Fruit fly (Drosophila melanogaster) whole organism, wandering third instar larva: ENCODE data around the gene Vps45.

ENCODE experiments used
- Dif ChIP-seq: fragments of 200-275, 200-300 bp; sonication (Bioruptor generic); optimal IDR thresholded peaks from 2 replicates; lab custom pipeline; 2018; ENCODE audit warnings: missing biosample characterization, missing genetic modification characterization; ENCODE audit not compliant: partially characterized antibody
- HLH106 ChIP-seq: fragments of 200-800 bp; optimal IDR thresholded peaks from 3 replicates; lab custom pipeline; 2019; ENCODE audit warnings: missing biosample characterization, mild to moderate bottlenecking, missing genetic modification characterization, moderate library complexity
- Myc ChIP-seq: fragments of >200 bp; optimal IDR thresholded peaks from 2 replicates; lab custom pipeline; 2017
- OdsH ChIP-seq: fragments of 200-800 bp; sonication (Bioruptor generic); optimal IDR thresholded peaks from 2 replicates; lab custom pipeline; 2016; ENCODE audit warnings: missing biosample characterization, mild to moderate bottlenecking, missing genetic modification characterization
- Sp1 ChIP-seq: fragments of 200-800 bp; sonication (Bioruptor generic); optimal IDR thresholded peaks from 3 replicates; lab custom pipeline; 2019; ENCODE audit warnings: missing biosample characterization, mild to moderate bottlenecking, missing genetic modification characterization, moderate library complexity
- Vsx2 ChIP-seq: fragments of 200-300, 225-300 bp; sonication (Bioruptor generic); optimal IDR thresholded peaks from 2 replicates; lab custom pipeline; 2018; ENCODE audit warnings: missing biosample characterization, missing genetic modification characterization; ENCODE audit not compliant: partially characterized antibody
- dsf ChIP-seq: sonication (Bioruptor generic); optimal IDR thresholded peaks from 2 replicates; lab custom pipeline; 2016; ENCODE audit warnings: missing biosample characterization, missing genetic modification characterization, borderline replicate concordance
- pan ChIP-seq: fragments of >200 bp; optimal IDR thresholded peaks from 2 replicates; lab custom pipeline; 2017
- rgr ChIP-seq: fragments of 200-800 bp; sonication (Bioruptor generic); optimal IDR thresholded peaks from 3 replicates; lab custom pipeline; 2016; ENCODE audit warnings: missing biosample characterization, mild to moderate bottlenecking, missing genetic modification characterization

DNA sequence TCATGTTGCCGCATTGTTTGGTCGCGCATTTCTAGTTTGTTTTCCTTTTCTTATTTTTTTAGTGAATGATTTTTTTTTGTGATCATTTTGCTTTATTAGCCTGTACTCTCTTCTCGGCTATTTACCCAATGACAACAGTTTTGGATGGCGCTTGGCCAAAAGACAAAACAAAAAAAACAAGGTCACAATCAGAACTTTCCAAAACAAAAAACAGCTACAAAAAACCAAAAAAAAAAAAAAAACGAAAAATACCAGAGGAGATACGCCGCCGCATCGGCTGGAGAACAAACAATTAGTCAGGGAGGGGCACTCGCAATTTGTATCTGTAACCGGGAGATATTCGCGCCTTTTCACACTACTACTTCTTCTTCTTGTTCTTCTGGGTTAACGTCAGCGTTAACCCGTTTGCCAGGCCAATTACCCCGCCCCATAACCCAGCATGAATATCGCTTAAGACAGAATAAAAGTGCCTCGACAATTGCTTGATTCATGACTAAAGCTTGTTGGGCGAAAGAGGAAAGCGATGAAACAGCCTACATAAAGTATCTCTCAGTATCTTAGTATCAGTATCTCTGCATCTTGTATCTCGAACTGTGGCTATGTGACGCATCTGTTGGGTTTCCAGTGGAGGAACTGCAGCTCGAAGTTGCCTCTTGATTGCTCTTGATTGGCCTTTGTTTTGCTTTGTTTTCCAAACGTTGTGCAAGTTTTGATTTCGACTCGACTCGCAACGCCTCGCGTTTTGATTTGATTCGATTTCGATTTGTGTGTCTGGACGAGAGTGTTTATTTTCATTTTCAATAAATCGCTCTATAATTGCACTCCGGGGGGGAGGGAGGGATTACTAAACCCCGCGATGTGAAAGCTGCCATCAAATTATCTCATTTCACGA is 43.4 kb downstream of the Vps45 start:
- TF ChIP-seq Myc (lab: Kevin White, UChicago): no peak
- TF ChIP-seq Dif (GFP tag; lab: Kevin White, UChicago): no peak
- no peak for TF ChIP-seq rgr
- no peak for TF ChIP-seq OdsH (GFP tag; lab: Kevin White, UChicago)
- no peak for TF ChIP-seq dsf
- TF ChIP-seq Sp1 (GFP tag; lab: Kevin White, UChicago): no peak
- no peak for TF ChIP-seq HLH106 (tag; lab: Kevin White, UChicago)
- peak; percentile 66 for TF ChIP-seq Vsx2 (GFP tag; lab: Kevin White, UChicago)
- TF ChIP-seq pan (lab: Kevin White, UChicago): no peak
